Worm (Caenorhabditis elegans): ENCODE results near the gene svh-2.

Gene svh-2

DNA sequence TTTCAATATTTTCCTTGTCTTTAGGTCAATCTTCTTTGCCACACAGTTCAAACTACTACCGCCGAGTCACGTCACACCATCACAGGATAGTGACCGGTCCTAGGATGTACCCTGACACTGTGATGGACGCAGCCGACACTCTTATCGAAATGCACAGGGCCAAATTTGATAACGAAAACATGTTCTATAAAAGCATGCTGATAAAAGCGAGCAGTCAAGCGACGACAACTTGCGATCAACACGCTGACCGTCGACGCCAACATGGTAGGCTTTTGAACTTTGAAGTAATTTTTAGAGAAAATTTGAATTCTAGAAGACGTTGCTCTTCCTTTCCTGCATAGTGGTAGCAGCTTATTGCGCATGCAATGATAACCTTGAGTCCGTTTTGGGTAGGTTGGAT, 53.9 kb downstream of the svh-2 start, which contains the start of gene cpr-6 (continued):
- TF ChIP-seq mxl-3 (GFP tag; optimal IDR thresholded peaks at IDR 0.05) = peak; percentile 25
- no peak for TF ChIP-seq Y48G9A.11 (GFP tag; IDR thresholded peaks at IDR 0.05)
- peak; percentile 42 for TF ChIP-seq ama-1 (optimal IDR thresholded peaks at IDR 0.05)
- TF ChIP-seq pqm-1 (tag; optimal IDR thresholded peaks at IDR 0.05) = peak; percentile 67
- peak; percentile 78 for TF ChIP-seq dmd-6 (GFP tag; IDR thresholded peaks at IDR 0.05)

ce11 chrX:6607599-6607998, 54.5 kb downstream of the svh-2 start:
- TF ChIP-seq snpc-1.2 (GFP tag; IDR thresholded peaks at IDR 0.05) (no peak), nhr-28 (tag; optimal IDR thresholded peaks at IDR 0.05) (no peak), mxl-2 (GFP tag; conservative IDR thresholded peaks at IDR 0.05) (no peak), lin-1 (GFP tag; IDR thresholded peaks at IDR 0.05) (peak; percentile 46; the same call in 1 of the 2 replicates), nhr-48 (tag; optimal IDR thresholded peaks at IDR 0.05) (no peak), Y5F2A.4 (GFP tag; optimal IDR thresholded peaks at IDR 0.05) (no peak), F10B5.3 (tag; optimal IDR thresholded peaks at IDR 0.05) (no peak), nhr-10 (tag; optimal IDR thresholded peaks at IDR 0.05) (no peak), madf-5 (GFP tag; IDR thresholded peaks at IDR 0.05) (no peak), lin-15B (tag; optimal IDR thresholded peaks at IDR 0.05) (no peak), tra-1 (GFP tag; IDR thresholded peaks at IDR 0.05) (peak; percentile 50; the same call in 1 of the 2 replicates), mdt-29 (GFP tag; IDR thresholded peaks at IDR 0.05) (peak; percentile 78), gei-8 (GFP tag; optimal IDR thresholded peaks at IDR 0.05) (no peak), nhr-25 (tag; optimal IDR thresholded peaks at IDR 0.05; ENCODE audit: borderline replicate concordance, insufficient read depth) (no peak), zag-1 (tag; optimal IDR thresholded peaks at IDR 0.05) (no peak), duxl-1 (tag; optimal IDR thresholded peaks at IDR 0.05; ENCODE audit: poor library complexity) (no peak), skn-1 (tag; optimal IDR thresholded peaks at IDR 0.05) (no peak), nhr-11 (tag; optimal IDR thresholded peaks at IDR 0.05) (no peak), aha-1 (tag) (no peak), dve-1 (tag; optimal IDR thresholded peaks at IDR 0.05; ENCODE audit: insufficient read depth) (peak; percentile 75), arid-1 (GFP tag; conservative IDR thresholded peaks at IDR 0.05) (no peak), Y105C5A.15 (GFP tag; IDR thresholded peaks at IDR 0.05) (no peak), nhr-41 (GFP tag; IDR thresholded peaks at IDR 0.05) (no peak), daf-12 (tag; optimal IDR thresholded peaks at IDR 0.05) (no peak), zip-2 (tag; optimal IDR thresholded peaks at IDR 0.05) (no peak), Y75B8A.6 (GFP tag; IDR thresholded peaks at IDR 0.05) (no peak), daf-16 (GFP tag; optimal IDR thresholded peaks at IDR 0.05) (no peak), daf-16 (tag; optimal IDR thresholded peaks at IDR 0.05) (peak; percentile 44), ceh-28 (tag; optimal IDR thresholded peaks at IDR 0.05) (no peak), F26F4.8 (GFP tag; conservative IDR thresholded peaks at IDR 0.05) (no peak), T20F7.1 (GFP tag; optimal IDR thresholded peaks at IDR 0.05) (no peak), lin-29 (GFP tag; IDR thresholded peaks at IDR 0.05) (no peak), ztf-7 (tag; optimal IDR thresholded peaks at IDR 0.05) (no peak), nhr-237 (tag; optimal IDR thresholded peaks at IDR 0.05) (no peak), dmd-6 (GFP tag; IDR thresholded peaks at IDR 0.05) (peak; percentile 73), Y48G9A.11 (GFP tag; IDR thresholded peaks at IDR 0.05) (no peak), daf-8 (GFP tag; IDR thresholded peaks at IDR 0.05) (no peak), jun-1 (tag; optimal IDR thresholded peaks at IDR 0.05) (no peak), lir-3 (tag; optimal IDR thresholded peaks at IDR 0.05) (no peak), mep-1 (tag; optimal IDR thresholded peaks at IDR 0.05) (no peak), ceh-44 (GFP tag; IDR thresholded peaks at IDR 0.05) (no peak), pqm-1 (tag; optimal IDR thresholded peaks at IDR 0.05) (peak; percentile 24), ZK337.2 (GFP tag; IDR thresholded peaks at IDR 0.05) (no peak), ces-1 (GFP tag; optimal IDR thresholded peaks at IDR 0.05) (no peak), dpl-1 (GFP tag; optimal IDR thresholded peaks at IDR 0.05) (no peak), zfp-3 (GFP tag; conservative IDR thresholded peaks at IDR 0.05) (0 out of 2 replicates have a peak, but pooled peaks have one; percentile 8), lim-7 (GFP tag; IDR thresholded peaks at IDR 0.05) (no peak), ama-1 (optimal IDR thresholded peaks at IDR 0.05) (no peak), nhr-76 (tag; optimal IDR thresholded peaks at IDR 0.05) (no peak)
